Worm (Caenorhabditis elegans) whole organism, L4/young adult: ENCODE results near the gene wee-1.3.

Experiments
- W03F9.2 ChIP-seq: fragments of 150-350 bp; optimal IDR thresholded peaks from 2 replicates; lab custom pipeline; 2014; ENCODE audit warnings: missing biosample characterization, missing genetic modification characterization
- him-1 ChIP-seq: sonication (generic microtip); optimal IDR thresholded peaks from 2 replicates; lab custom pipeline; 2016; ENCODE audit warnings: missing genotype, missing genetic modification reagents, missing genetic modification characterization, missing compliant biosample characterization

ce11 chrII:9740552-9740951 lies 24.3 kb upstream of the wee-1.3 start:
- TF ChIP-seq W03F9.2 (no peak), him-1 (tag; lab: Kevin White, UChicago) (no peak)
